Worm (Caenorhabditis elegans) whole organism, early embryonic: ENCODE measurements around the gene K02E11.7.

Experiments used
- ama-1 ChIP-seq: fragments of 150-350 bp; optimal IDR thresholded peaks from 2 replicates; lab custom pipeline; 2014
- ceh-36 ChIP-seq: sonication (generic microtip); optimal IDR thresholded peaks from 2 replicates; lab custom pipeline; 2016; ENCODE audit warnings: missing genetic modification characterization, inconsistent platforms, missing compliant biosample characterization
- hmbx-1 ChIP-seq: sonication (generic microtip); optimal IDR thresholded peaks from 2 replicates; lab custom pipeline; 2016; ENCODE audit warnings: mild to moderate bottlenecking, missing genetic modification characterization, missing compliant biosample characterization
- hmg-4 ChIP-seq: fragments of 200-800 bp; sonication (Bioruptor generic); optimal IDR thresholded peaks from 2 replicates; lab custom pipeline; 2018; ENCODE audit warnings: mild to moderate bottlenecking, missing genetic modification characterization, missing compliant biosample characterization
- hnd-1 ChIP-seq: sonication (generic microtip); optimal IDR thresholded peaks from 2 replicates; lab custom pipeline; 2016; ENCODE audit warnings: missing genetic modification characterization, missing compliant biosample characterization
- tbx-37 ChIP-seq: fragments of 200-800 bp; sonication (Bioruptor generic); conservative IDR thresholded peaks from 2 replicates; pipeline ENCODE4 v1.3.6; 2022; ENCODE audit warnings: missing genetic modification reagents, missing genetic modification characterization, missing compliant biosample characterization

- TF ChIP-seq ama-1 (lab: Kevin White, UChicago) (no peak), ceh-36 (no peak), hmg-4 (GFP tag; lab: Kevin White, UChicago) (no peak), hmbx-1 (tag; lab: Kevin White, UChicago) (no peak), hnd-1 (tag; lab: Kevin White, UChicago) (no peak), tbx-37 (GFP tag; lab: Robert Waterston, UW) (no peak)
Observed at ce11 chrV:14296499-14296898, 42.4 kb upstream of the K02E11.7 start, which contains the start of gene F14D7.3.
